Worm (Caenorhabditis elegans) whole organism, dauer: Measurements from ENCODE around the gene F56C3.3.
"Not testable (repeated sequence)": the region's sequence is repeated elsewhere in the genome, so short reads cannot be mapped to it uniquely, and the experiment has no call there.

ENCODE experiments used
- unc-62 ChIP-seq: sonication (generic microtip); optimal IDR thresholded peaks from 2 replicates; lab custom pipeline; 2017; ENCODE audit warnings: missing biosample characterization, missing genetic modification reagents, missing genetic modification characterization

Gene F56C3.3

ce11 chrX:1358295-1358694 is at the start of gene F56C3.3:
F56C3.3 (minus strand) TSS chrX:1358395.
- no peak for TF ChIP-seq unc-62 (GFP tag; lab: Kevin White, UChicago)

DNA sequence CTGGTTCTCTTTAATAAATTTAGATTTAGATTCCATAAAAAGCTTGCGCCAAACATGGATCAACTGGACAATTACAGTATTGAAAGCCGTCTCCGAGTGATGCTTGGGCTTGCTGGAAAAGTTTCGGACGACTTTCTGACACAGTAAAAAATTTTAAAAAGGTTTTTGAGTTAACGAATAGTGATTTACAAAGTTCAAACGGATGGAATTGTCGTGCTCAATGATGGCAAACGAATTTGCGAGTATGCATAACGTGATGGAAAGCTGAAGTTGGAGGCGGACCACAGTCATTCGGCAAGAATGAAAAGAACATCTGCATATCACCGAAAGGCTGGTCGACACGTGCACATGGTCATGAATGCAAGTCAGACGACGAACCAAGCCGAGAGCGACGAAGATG is 45.8 kb upstream of the F56C3.3 start, which contains the start of gene ZK402.1:
Gene ZK402.1, plus strand, starts transcription at position 301 of the 400 bp plus-strand sequence.
- TF ChIP-seq unc-62 (GFP tag; lab: Kevin White, UChicago): not testable (repeated sequence)

ce11 chrX:1403444-1403843 is 45.2 kb upstream of the F56C3.3 start, which contains the start of gene ZK402.2:
ZK402.2 (plus strand) TSS chrX:1403744.
- TF ChIP-seq unc-62 (GFP tag; lab: Kevin White, UChicago): not testable (repeated sequence)

ce11 chrX:1401259-1401658 is 43.1 kb upstream of the F56C3.3 start, which contains the start of gene ZK402.5:
ZK402.5 (minus strand) TSS chrX:1401359.
- no peak for TF ChIP-seq unc-62 (GFP tag; lab: Kevin White, UChicago)

- no peak for TF ChIP-seq unc-62 (GFP tag; lab: Kevin White, UChicago)
Measured at ce11 chrX:1397516-1397915, 39.3 kb upstream of the F56C3.3 start, which contains the start of gene H39E20.1. H39E20.1 (minus strand) TSS chrX:1397616.

ce11 chrX:1395793-1396192 is 37.6 kb upstream of the F56C3.3 start:
- no peak for TF ChIP-seq unc-62 (GFP tag; lab: Kevin White, UChicago)

DNA sequence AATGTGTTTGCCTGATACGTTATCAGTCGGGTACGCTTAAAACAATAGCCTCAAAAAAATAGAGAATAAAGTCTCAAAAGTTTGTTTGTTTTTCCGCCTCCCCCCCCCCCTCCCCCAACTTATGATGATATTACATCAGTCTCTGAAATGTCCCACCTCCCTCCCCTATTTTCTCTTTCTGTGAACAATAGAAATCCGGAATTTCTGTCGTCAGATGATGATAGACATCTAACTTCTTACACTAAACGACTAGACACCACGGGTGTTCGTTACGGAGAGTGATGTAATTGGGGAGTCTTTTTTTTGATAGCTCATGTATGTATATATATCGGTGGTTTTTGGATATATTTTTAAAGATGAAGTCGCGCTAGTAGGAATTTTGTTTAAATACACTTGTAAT is 36.2 kb upstream of the F56C3.3 start:
- TF ChIP-seq unc-62 (GFP tag; lab: Kevin White, UChicago): no peak

- TF ChIP-seq unc-62 (GFP tag; lab: Kevin White, UChicago): no peak
Measured at ce11 chrX:1393891-1394290, 35.7 kb upstream of the F56C3.3 start, which contains the start of gene F56C3.9. F56C3.9 (minus strand) TSS chrX:1393991.

DNA sequence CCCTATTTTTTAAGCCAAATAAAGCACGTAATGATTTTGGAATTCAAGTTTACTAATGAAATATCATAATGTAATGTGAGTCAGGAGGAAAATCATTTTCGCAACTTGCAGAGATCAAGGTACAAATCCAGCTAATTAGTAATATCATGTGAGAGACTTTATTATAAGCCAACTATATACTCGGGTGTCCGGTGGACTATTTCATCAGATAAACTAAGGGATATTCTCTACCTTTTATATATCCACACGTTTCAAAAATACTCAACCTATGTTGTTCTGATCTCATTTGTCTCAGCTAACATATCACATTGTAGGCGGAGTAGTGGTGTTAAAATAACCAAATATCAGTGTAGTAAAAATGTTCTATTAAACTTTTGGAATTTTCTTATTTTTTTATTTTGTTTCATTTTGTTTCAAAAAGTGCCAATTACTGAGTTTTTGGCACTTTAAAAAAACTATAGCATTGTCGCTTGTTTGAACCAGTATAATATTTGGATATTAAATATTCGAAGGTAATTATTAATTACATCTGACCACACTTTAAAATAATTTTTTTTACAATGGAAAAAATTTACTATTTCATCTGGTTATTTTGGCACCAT is 31.3 kb upstream of the F56C3.3 start:
- no peak for TF ChIP-seq unc-62 (GFP tag; lab: Kevin White, UChicago)

DNA sequence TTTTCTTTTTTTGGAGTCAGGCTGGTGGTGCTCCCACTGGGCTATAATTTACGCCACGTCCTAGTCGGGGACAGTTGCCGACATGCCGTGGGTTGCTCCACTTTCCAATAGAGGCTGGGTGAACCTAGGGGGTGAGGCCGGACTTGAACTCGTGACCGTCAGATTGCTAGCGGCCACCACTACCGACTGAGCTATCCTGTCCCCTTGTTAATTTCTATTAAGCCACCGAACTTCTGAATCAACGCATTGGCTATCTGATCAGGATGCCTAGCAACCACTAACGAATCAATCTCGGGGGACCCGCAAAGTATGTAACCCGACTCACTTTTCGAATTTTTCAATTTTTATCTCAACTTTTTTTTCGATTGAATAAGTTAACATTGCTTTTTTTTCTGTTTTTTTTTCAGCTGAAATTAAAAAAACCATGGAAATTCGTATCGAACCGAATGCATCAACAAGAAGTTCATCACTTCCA is 28.7 kb upstream of the F56C3.3 start, which contains the start of gene F56C3.1:
Gene F56C3.1, plus strand, starts transcription at position 425 of the 475 bp plus-strand sequence.
- TF ChIP-seq unc-62 (GFP tag; lab: Kevin White, UChicago): no peak

DNA sequence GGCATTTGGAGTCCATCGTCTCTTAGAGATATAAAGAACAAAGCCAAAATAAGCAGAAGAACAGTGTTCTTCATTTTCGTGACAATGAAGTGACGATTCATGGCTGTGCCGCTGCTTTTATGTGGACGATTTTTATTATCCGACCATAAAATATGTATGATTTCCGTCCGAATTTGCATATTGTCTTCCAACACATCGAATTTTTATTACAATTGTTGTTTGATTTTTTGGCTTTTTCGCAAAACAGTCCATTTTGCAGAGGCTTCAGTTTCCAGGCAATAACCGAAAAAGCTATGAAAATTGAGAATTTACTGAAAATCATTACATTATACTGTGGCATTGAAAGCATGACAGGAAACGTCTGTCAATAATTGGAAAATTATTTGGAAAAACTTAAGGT is 26.3 kb upstream of the F56C3.3 start, which contains the start of gene F56C3.8:
Gene F56C3.8, minus strand, starts transcription at position 101 of the 400 bp plus-strand sequence.
- TF ChIP-seq unc-62 (GFP tag; lab: Kevin White, UChicago): no peak

DNA sequence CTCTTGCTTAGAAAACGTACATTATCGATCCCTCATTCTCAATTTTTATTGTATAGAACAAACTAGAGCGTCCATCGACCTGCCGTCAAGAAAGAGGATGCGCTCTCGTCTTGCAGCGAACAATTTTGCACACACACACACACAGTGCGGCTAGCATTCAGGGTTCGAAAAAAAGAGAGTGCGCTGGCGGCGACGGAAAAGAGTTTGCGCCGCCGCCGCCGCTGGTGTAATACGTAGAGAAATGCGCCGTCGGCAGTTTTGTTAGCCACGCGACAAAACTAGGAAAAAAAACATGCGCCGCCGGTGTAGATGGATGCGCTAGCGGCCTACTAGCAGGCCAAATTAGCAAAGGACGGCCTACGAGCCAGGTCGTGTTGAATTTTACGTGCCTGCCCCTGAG is 25.4 kb upstream of the F56C3.3 start:
- no peak for TF ChIP-seq unc-62 (GFP tag; lab: Kevin White, UChicago)

ce11 chrX:1381565-1381964 is 23.4 kb upstream of the F56C3.3 start, which contains the start of gene F56C3.10:
F56C3.10 (minus strand) TSS chrX:1381665.
- TF ChIP-seq unc-62 (GFP tag; lab: Kevin White, UChicago): no peak

- TF ChIP-seq unc-62 (GFP tag; lab: Kevin White, UChicago): no peak
Measured at ce11 chrX:1379391-1379790, 21.2 kb upstream of the F56C3.3 start.

- TF ChIP-seq unc-62 (GFP tag; lab: Kevin White, UChicago): no peak
Measured at ce11 chrX:1372464-1372863, 14.3 kb upstream of the F56C3.3 start.

DNA sequence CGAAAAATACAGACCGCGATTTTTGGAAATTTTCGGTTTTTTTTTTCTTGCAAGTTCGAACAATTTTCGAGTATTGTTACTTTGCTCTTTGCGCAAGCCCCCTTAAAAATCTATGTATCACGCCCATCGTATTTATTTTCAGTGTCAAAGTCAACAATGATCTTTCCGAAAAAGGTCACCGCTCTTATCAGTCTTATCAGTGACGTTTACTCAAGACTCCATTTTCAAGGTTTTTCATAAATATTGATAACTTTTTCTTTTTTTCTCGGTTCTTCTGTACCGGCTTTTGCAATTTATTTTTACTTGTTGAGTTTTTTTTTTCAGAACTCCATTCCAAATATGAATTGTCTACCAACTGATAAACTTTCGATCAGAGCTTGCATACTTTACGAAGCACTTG is 13.5 kb upstream of the F56C3.3 start, which contains the start of gene fbxa-190:
Gene fbxa-190, plus strand, starts transcription at position 325 of the 400 bp plus-strand sequence.
- no peak for TF ChIP-seq unc-62 (GFP tag; lab: Kevin White, UChicago)
